Fruit fly (Drosophila melanogaster) whole organism, adult: Measurements from ENCODE around the gene CG14879.

Experiments used
- CG12768 ChIP-seq: fragments of 200-800 bp; sonication (Bioruptor generic); optimal IDR thresholded peaks from 2 replicates; lab custom pipeline; 2017; ENCODE audit warnings: missing biosample characterization, missing genetic modification characterization, mild to moderate bottlenecking, moderate library complexity, missing genetic modification reagents
- CG14711 ChIP-seq: fragments of 200-800 bp; sonication (Bioruptor generic); optimal IDR thresholded peaks from 2 replicates; lab custom pipeline; 2018; ENCODE audit warnings: missing biosample characterization, mild to moderate bottlenecking, missing genetic modification characterization, moderate library complexity
- CG1620 ChIP-seq: fragments of 200-800 bp; sonication (Bioruptor generic); optimal IDR thresholded peaks from 2 replicates; lab custom pipeline; 2016; ENCODE audit warnings: missing biosample characterization, missing genetic modification characterization
- CG5204 ChIP-seq: fragments of 200-800 bp; sonication (Bioruptor generic); optimal IDR thresholded peaks from 2 replicates; lab custom pipeline; 2016; ENCODE audit warnings: missing biosample characterization, missing genetic modification characterization
- CG7045 ChIP-seq: fragments of 200-800 bp; sonication (Bioruptor generic); optimal IDR thresholded peaks from 2 replicates; lab custom pipeline; 2017; ENCODE audit warnings: missing biosample characterization, mild to moderate bottlenecking, missing genetic modification characterization
- CG7101 ChIP-seq: fragments of 200-800 bp; sonication (Bioruptor generic); optimal IDR thresholded peaks from 2 replicates; lab custom pipeline; 2018; ENCODE audit warnings: missing biosample characterization, mild to moderate bottlenecking, missing genetic modification characterization, moderate library complexity
- Clk ChIP-seq: fragments of 200-800 bp; sonication (Bioruptor generic); optimal IDR thresholded peaks from 2 replicates; lab custom pipeline; 2017; ENCODE audit warnings: missing biosample characterization, missing genetic modification characterization
- Hr96 ChIP-seq: fragments of 200-800 bp; sonication (Bioruptor generic); optimal IDR thresholded peaks from 2 replicates; lab custom pipeline; 2016; ENCODE audit warnings: missing biosample characterization, missing genetic modification characterization
- cic ChIP-seq: fragments of 200-800 bp; sonication (Bioruptor generic); optimal IDR thresholded peaks from 2 replicates; lab custom pipeline; 2017; ENCODE audit warnings: missing biosample characterization, mild to moderate bottlenecking, missing genetic modification characterization, moderate library complexity
- cnc ChIP-seq, 2 experiments: fragments of >200 bp; optimal IDR thresholded peaks; 2 replicates each; lab custom pipeline; 2017
- kay ChIP-seq: fragments of 200-800 bp; sonication (Bioruptor generic); peaks from one replicate; lab custom pipeline; 2016; ENCODE audit warnings: missing biosample characterization, missing genetic modification characterization, borderline replicate concordance
- toe ChIP-seq: fragments of 200-800 bp; sonication (Bioruptor generic); optimal IDR thresholded peaks from 2 replicates; lab custom pipeline; 2016; ENCODE audit warnings: missing biosample characterization, missing genetic modification characterization

DNA sequence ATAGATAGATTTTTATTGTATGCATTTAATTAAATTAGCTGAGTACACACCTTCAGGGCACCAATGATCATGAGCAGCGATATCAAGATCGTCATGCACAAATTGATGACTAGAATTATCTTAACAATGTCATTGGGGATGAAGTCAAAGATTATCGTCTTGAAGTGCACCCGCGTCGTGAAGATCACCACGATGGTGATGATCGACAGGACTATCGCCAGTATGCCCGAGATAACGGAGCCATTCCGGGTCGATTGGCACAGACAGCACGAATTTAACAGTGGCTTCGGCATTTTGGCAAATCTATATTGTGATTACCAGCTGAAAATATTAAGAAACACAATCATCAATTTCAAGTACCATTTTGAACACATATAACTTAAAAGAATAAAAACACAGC is 3.0 kb upstream of the CG14879 start:
- TF ChIP-seq Hr96 (no peak), CG14711 (tag; lab: Kevin White, UChicago) (no peak), CG1620 (GFP tag; lab: Kevin White, UChicago) (no peak), kay (GFP tag; lab: Kevin White, UChicago) (no peak), toe (GFP tag; lab: Kevin White, UChicago) (no peak), CG7101 (tag; lab: Kevin White, UChicago) (no peak), CG5204 (GFP tag; lab: Kevin White, UChicago) (no peak), Clk (GFP tag; lab: Kevin White, UChicago) (no peak), CG7045 (no peak), cnc (optimal IDR thresholded peaks at IDR 0.05; lab: Kevin White, UChicago) (no peak), CG12768 (GFP tag; lab: Kevin White, UChicago) (no peak), cic (GFP tag; lab: Kevin White, UChicago) (no peak)
